Worm (Caenorhabditis elegans) whole organism, L2 larva: ENCODE data around the gene F17C11.11.

Source experiments
- C34F6.9 ChIP-seq: fragments of 150-350 bp; optimal IDR thresholded peaks from 2 replicates; lab custom pipeline; 2014; ENCODE audit warnings: missing biosample characterization, missing genetic modification characterization
- F13H6.1 ChIP-seq: sonication (generic microtip); optimal IDR thresholded peaks from 2 replicates; lab custom pipeline; 2016; ENCODE audit warnings: missing genetic modification characterization, missing compliant biosample characterization
- R02D3.7 ChIP-seq: fragments of 150-350 bp; optimal IDR thresholded peaks from 2 replicates; lab custom pipeline; 2014; ENCODE audit warnings: missing biosample characterization, missing genetic modification characterization
- alr-1 ChIP-seq: fragments of 150-350 bp; optimal IDR thresholded peaks from 2 replicates; lab custom pipeline; 2014; ENCODE audit warnings: missing biosample characterization, missing genetic modification characterization
- egl-27 ChIP-seq: sonication (generic microtip); optimal IDR thresholded peaks from 3 replicates; lab custom pipeline; 2017; ENCODE audit warnings: missing biosample characterization, missing genetic modification reagents, missing genetic modification characterization
- elt-3 ChIP-seq: sonication (generic microtip); optimal IDR thresholded peaks from 2 replicates; lab custom pipeline; 2017; ENCODE audit warnings: missing biosample characterization, missing genetic modification characterization
- fos-1 ChIP-seq: fragments of 150-350 bp; optimal IDR thresholded peaks from 2 replicates; lab custom pipeline; 2014; ENCODE audit warnings: missing biosample characterization, missing genetic modification characterization
- nhr-77 ChIP-seq: fragments of 150-350 bp; optimal IDR thresholded peaks from 2 replicates; lab custom pipeline; 2014; ENCODE audit warnings: missing biosample characterization, missing genetic modification characterization
- skn-1 ChIP-seq: sonication (generic microtip); optimal IDR thresholded peaks from 2 replicates; lab custom pipeline; 2017; ENCODE audit warnings: missing biosample characterization, missing genetic modification characterization
- unc-62 ChIP-seq: fragments of 150-350 bp; optimal IDR thresholded peaks from 2 replicates; lab custom pipeline; 2014; ENCODE audit warnings: missing biosample characterization, missing genetic modification reagents, missing genetic modification characterization

DNA sequence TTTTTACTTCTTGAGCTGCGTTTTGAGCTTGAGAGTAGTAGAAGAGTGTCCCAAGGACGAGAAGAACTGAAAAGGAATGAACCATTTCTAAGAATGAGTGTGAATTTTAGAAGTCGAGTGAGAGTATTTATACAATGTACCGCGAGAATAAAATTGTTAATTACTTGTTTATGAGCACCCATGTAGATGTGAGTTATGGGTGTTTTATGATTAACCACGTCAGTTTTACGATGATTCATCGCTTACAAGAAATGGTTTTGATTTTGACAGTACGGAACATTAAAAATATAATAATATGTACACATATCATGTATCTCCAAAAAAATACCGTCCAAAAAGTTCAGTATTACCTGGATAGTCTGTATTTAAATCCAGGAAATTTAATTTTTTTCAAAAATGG lies 15.7 kb upstream of the F17C11.11 start, which contains the start of gene clec-221:
- TF ChIP-seq elt-3 (tag; lab: Kevin White, UChicago), result no peak
- no peak for TF ChIP-seq egl-27 (tag; lab: Kevin White, UChicago)
- TF ChIP-seq nhr-77 (tag; lab: Kevin White, UChicago), result no peak
- TF ChIP-seq C34F6.9 (tag; lab: Kevin White, UChicago), result no peak
- no peak for TF ChIP-seq fos-1 (tag; lab: Kevin White, UChicago)
- TF ChIP-seq alr-1 (tag; lab: Kevin White, UChicago), result no peak
- no peak for TF ChIP-seq unc-62 (GFP tag; lab: Kevin White, UChicago)
- no peak for TF ChIP-seq F13H6.1 (tag; lab: Kevin White, UChicago)
- no peak for TF ChIP-seq R02D3.7
- TF ChIP-seq skn-1 (tag; lab: Kevin White, UChicago), result no peak
